Worm (Caenorhabditis elegans) whole organism, L4 larva: ENCODE measurements around the gene Y43C5A.4.

ENCODE experiments used
- F37D6.2 ChIP-seq: sonication (generic microtip); optimal IDR thresholded peaks from 2 replicates; lab custom pipeline; 2016; ENCODE audit warnings: mild to moderate bottlenecking, missing genetic modification characterization, missing compliant biosample characterization
- R02D3.7 ChIP-seq: fragments of 150-350 bp; sonication (generic microtip); optimal IDR thresholded peaks from 3 replicates; lab custom pipeline; 2014; ENCODE audit warnings: missing biosample characterization, missing genetic modification characterization
- Y5F2A.4 ChIP-seq: fragments of 200-800 bp; sonication (Bioruptor generic); optimal IDR thresholded peaks from 2 replicates; lab custom pipeline; 2018; ENCODE audit warnings: mild to moderate bottlenecking, missing genetic modification characterization, missing compliant biosample characterization
- aha-1 ChIP-seq: fragments of 150-350 bp; peaks from one replicate; lab custom pipeline; 2014; ENCODE audit warnings: missing biosample characterization, missing genetic modification characterization
- ama-1 ChIP-seq: fragments of 150-350 bp; optimal IDR thresholded peaks from 2 replicates; lab custom pipeline; 2014; ENCODE audit warnings: inconsistent platforms, mixed read lengths
- ceh-28 ChIP-seq: fragments of 150-350 bp; optimal IDR thresholded peaks from 2 replicates; lab custom pipeline; 2014; ENCODE audit warnings: missing biosample characterization, missing genetic modification reagents, missing genetic modification characterization
- daf-16 ChIP-seq, 3 experiments: sonication (generic microtip); optimal IDR thresholded peaks; 2 replicates each; lab custom pipeline; 2016 to 2017; ENCODE audit warnings: missing genetic modification characterization in 3 of 3, missing genetic modification reagents in 3 of 3, mild to moderate bottlenecking in 2 of 3, missing compliant biosample characterization in 2 of 3, missing biosample characterization in 1 of 3, moderate library complexity in 1 of 3
- daf-8 ChIP-seq: fragments of 200-800 bp; sonication (Bioruptor generic); IDR thresholded peaks from 2 replicates; pipeline ENCODE4 v1.3.6; 2022; ENCODE audit warnings: missing genetic modification characterization, missing compliant biosample characterization
- dmd-6 ChIP-seq: fragments of 200-800 bp; sonication (Bioruptor generic); IDR thresholded peaks from 2 replicates; pipeline ENCODE4 v1.3.6; 2022; ENCODE audit warnings: missing genetic modification reagents, missing genetic modification characterization, missing compliant biosample characterization
- dmd-9 ChIP-seq: fragments of 200-800 bp; sonication (Bioruptor generic); IDR thresholded peaks from 2 replicates; pipeline ENCODE4 v1.3.6; 2022; ENCODE audit warnings: missing genetic modification reagents, missing genetic modification characterization, missing compliant biosample characterization
- dpl-1 ChIP-seq: fragments of 150-350 bp; optimal IDR thresholded peaks from 2 replicates; lab custom pipeline; 2014; ENCODE audit warnings: missing biosample characterization, missing genetic modification reagents, missing genetic modification characterization
- duxl-1 ChIP-seq: sonication (generic microtip); optimal IDR thresholded peaks from 2 replicates; lab custom pipeline; 2016; ENCODE audit warnings: mild to moderate bottlenecking, missing genetic modification characterization, moderate library complexity, missing compliant biosample characterization; ENCODE audit not compliant: poor library complexity
- dve-1 ChIP-seq: sonication (generic microtip); optimal IDR thresholded peaks from 2 replicates; lab custom pipeline; 2017; ENCODE audit warnings: antibody characterized with exemption, mild to moderate bottlenecking, missing genetic modification characterization, missing compliant biosample characterization; ENCODE audit not compliant: insufficient read depth
- egl-43 ChIP-seq: fragments of 200-800 bp; sonication (Bioruptor generic); IDR thresholded peaks from 2 replicates; pipeline ENCODE4 v1.3.6; 2022; ENCODE audit warnings: missing genetic modification reagents, missing genetic modification characterization, missing compliant biosample characterization
- hlh-11 ChIP-seq: fragments of 200-800 bp; sonication (Bioruptor generic); optimal IDR thresholded peaks from 2 replicates; lab custom pipeline; 2018; ENCODE audit warnings: mild to moderate bottlenecking, missing genetic modification characterization, missing compliant biosample characterization
- hlh-30 ChIP-seq: sonication (generic microtip); optimal IDR thresholded peaks from 2 replicates; lab custom pipeline; 2017; ENCODE audit warnings: antibody characterized with exemption, mild to moderate bottlenecking, missing genetic modification characterization, missing compliant biosample characterization; ENCODE audit not compliant: insufficient read depth
- lin-1 ChIP-seq: fragments of 200-800 bp; sonication (Bioruptor generic); IDR thresholded peaks from 2 replicates; pipeline ENCODE4 v1.3.6; 2022; ENCODE audit warnings: missing genetic modification reagents, missing genetic modification characterization, missing compliant biosample characterization
- lin-13 ChIP-seq: fragments of 150-350 bp; optimal IDR thresholded peaks from 2 replicates; lab custom pipeline; 2014; ENCODE audit warnings: missing biosample characterization, missing genetic modification reagents, missing genetic modification characterization
- lin-15B ChIP-seq: fragments of 150-350 bp; sonication (generic microtip); optimal IDR thresholded peaks from 3 replicates; lab custom pipeline; 2014; ENCODE audit warnings: missing biosample characterization, missing genetic modification characterization
- lin-29 ChIP-seq: fragments of 200-800 bp; sonication (Bioruptor generic); IDR thresholded peaks from 2 replicates; pipeline ENCODE4 v1.3.6; 2022; ENCODE audit warnings: missing genetic modification reagents, missing genetic modification characterization, missing compliant biosample characterization
- lin-38 ChIP-seq: fragments of 200-800 bp; sonication (Bioruptor generic); IDR thresholded peaks from 2 replicates; pipeline ENCODE4 v1.3.6; 2022; ENCODE audit warnings: missing genetic modification reagents, missing genetic modification characterization, missing compliant biosample characterization
- lin-39 ChIP-seq: fragments of 150-350 bp; optimal IDR thresholded peaks from 2 replicates; lab custom pipeline; 2014; ENCODE audit warnings: missing biosample characterization, missing genetic modification reagents, missing genetic modification characterization
- lsy-2 ChIP-seq, 2 experiments: fragments of 150-350 bp in 1 of 2; sonication (generic microtip) in 1 of 2; optimal IDR thresholded peaks; 2 replicates each; lab custom pipeline; 2014 to 2017; ENCODE audit warnings: missing biosample characterization in 2 of 2, missing genetic modification characterization in 2 of 2
- madf-5 ChIP-seq, 2 experiments: fragments of 200-800 bp; sonication (Bioruptor generic); IDR thresholded peaks; 2 replicates each; pipeline ENCODE4 v1.3.6; 2022; ENCODE audit warnings: missing compliant biosample characterization in 2 of 2, missing genetic modification characterization in 2 of 2
- madf-9 ChIP-seq: fragments of 200-800 bp; sonication (Bioruptor generic); conservative IDR thresholded peaks from 2 replicates; pipeline ENCODE4 v1.3.6; 2022; ENCODE audit warnings: missing genetic modification reagents, missing genetic modification characterization, missing compliant biosample characterization
- nhr-10 ChIP-seq: fragments of 150-350 bp; optimal IDR thresholded peaks from 2 replicates; lab custom pipeline; 2014; ENCODE audit warnings: missing biosample characterization, missing genetic modification characterization
- nhr-237 ChIP-seq: sonication (generic microtip); optimal IDR thresholded peaks from 2 replicates; lab custom pipeline; 2017; ENCODE audit warnings: missing biosample characterization, missing genetic modification characterization
- nhr-25 ChIP-seq: sonication (generic microtip); optimal IDR thresholded peaks from 2 replicates; lab custom pipeline; 2017; ENCODE audit warnings: missing genetic modification characterization, mild to moderate bottlenecking, missing compliant biosample characterization, antibody characterized with exemption, moderate library complexity, borderline replicate concordance; ENCODE audit not compliant: insufficient read depth
- nhr-28 ChIP-seq: fragments of 150-350 bp; optimal IDR thresholded peaks from 2 replicates; lab custom pipeline; 2014; ENCODE audit warnings: missing biosample characterization, missing genetic modification characterization
- nhr-48 ChIP-seq: sonication (generic microtip); optimal IDR thresholded peaks from 2 replicates; lab custom pipeline; 2016; ENCODE audit warnings: mild to moderate bottlenecking, missing genetic modification characterization, missing compliant biosample characterization
- nhr-6 ChIP-seq: fragments of 150-350 bp; optimal IDR thresholded peaks from 2 replicates; lab custom pipeline; 2014; ENCODE audit warnings: missing biosample characterization, missing genetic modification characterization
- nhr-77 ChIP-seq: fragments of 150-350 bp; optimal IDR thresholded peaks from 2 replicates; lab custom pipeline; 2014; ENCODE audit warnings: missing biosample characterization, missing genetic modification characterization
- pha-4 ChIP-seq, 2 experiments: fragments of 150-350 bp in 1 of 2; fragments of 200-800 bp in 1 of 2; sonication (Bioruptor generic) in 1 of 2; IDR thresholded peaks in 1 of 2; optimal IDR thresholded peaks in 1 of 2; 2 replicates each; pipeline versions ENCODE4 v1.3.6 to Lab custom; 2014 to 2022; ENCODE audit warnings: missing genetic modification characterization in 2 of 2, missing genetic modification reagents in 2 of 2, missing biosample characterization in 1 of 2, missing compliant biosample characterization in 1 of 2
- php-3 ChIP-seq: fragments of 200-800 bp; sonication (Bioruptor generic); IDR thresholded peaks from 2 replicates; pipeline ENCODE4 v1.3.6; 2022; ENCODE audit warnings: missing genetic modification reagents, missing genetic modification characterization, missing compliant biosample characterization
- saeg-2 ChIP-seq: fragments of 200-800 bp; sonication (Bioruptor generic); IDR thresholded peaks from 2 replicates; pipeline ENCODE4 v1.3.6; 2022; ENCODE audit warnings: missing genetic modification reagents, missing genetic modification characterization, missing compliant biosample characterization
- set-16 ChIP-seq: fragments of 200-800 bp; sonication (Bioruptor generic); IDR thresholded peaks from 2 replicates; pipeline ENCODE4 v1.3.6; 2022; ENCODE audit warnings: missing genetic modification reagents, missing genetic modification characterization, missing compliant biosample characterization
- skn-1 ChIP-seq: fragments of 150-350 bp; optimal IDR thresholded peaks from 2 replicates; lab custom pipeline; 2014; ENCODE audit warnings: missing biosample characterization, missing genetic modification characterization
- snpc-4 ChIP-seq: fragments of 150-350 bp; optimal IDR thresholded peaks from 2 replicates; lab custom pipeline; 2014; ENCODE audit warnings: missing biosample characterization, missing genetic modification characterization
- tra-1 ChIP-seq: fragments of 200-800 bp; sonication (Bioruptor generic); IDR thresholded peaks from 2 replicates; pipeline ENCODE4 v1.3.6; 2022; ENCODE audit warnings: missing genetic modification reagents, missing genetic modification characterization, missing compliant biosample characterization
- unc-62 ChIP-seq, 3 experiments: fragments of 150-350 bp in 1 of 3; sonication (generic microtip); optimal IDR thresholded peaks in 2 of 3; peaks in 1 of 3; 1 replicate in 1 of 3; 2 replicates in 2 of 3; lab custom pipeline; 2014 to 2017; ENCODE audit warnings: missing biosample characterization in 3 of 3, missing genetic modification characterization in 3 of 3, missing genetic modification reagents in 3 of 3, missing genotype in 1 of 3
- zag-1 ChIP-seq: fragments of 150-350 bp; optimal IDR thresholded peaks from 2 replicates; lab custom pipeline; 2014; ENCODE audit warnings: missing biosample characterization, missing genetic modification characterization

Gene Y43C5A.4

DNA sequence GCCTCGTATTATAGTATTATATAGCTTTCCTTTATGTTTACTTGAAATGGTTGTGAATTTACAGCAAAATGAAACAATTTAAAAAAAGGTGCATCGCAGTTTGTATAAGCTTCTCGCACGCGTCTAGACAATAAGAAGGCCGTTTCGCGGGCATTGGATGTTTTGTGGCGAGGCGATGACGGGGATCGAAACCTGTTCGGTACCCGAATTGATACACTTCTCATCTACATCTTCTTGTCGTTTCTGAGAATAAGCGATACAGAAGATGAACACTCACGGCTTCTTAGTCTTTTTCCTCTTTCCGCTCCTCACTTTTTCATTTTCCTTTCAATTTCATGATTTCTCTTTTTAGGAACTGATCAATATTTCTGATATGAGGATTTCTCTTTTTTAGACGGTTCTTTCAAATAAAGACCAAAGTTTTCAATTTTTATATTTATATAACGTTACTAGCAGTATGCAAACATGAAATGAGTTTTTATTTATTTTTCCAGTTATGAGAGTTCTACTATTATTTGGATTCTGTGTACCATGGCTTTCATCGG, 32.1 kb upstream of the Y43C5A.4 start, which contains the start of gene F01G10.10 (continued):
- peak; percentile 42; the same call in 1 of the 2 replicates for TF ChIP-seq egl-43 (GFP tag; lab: Robert Waterston, UW)

DNA sequence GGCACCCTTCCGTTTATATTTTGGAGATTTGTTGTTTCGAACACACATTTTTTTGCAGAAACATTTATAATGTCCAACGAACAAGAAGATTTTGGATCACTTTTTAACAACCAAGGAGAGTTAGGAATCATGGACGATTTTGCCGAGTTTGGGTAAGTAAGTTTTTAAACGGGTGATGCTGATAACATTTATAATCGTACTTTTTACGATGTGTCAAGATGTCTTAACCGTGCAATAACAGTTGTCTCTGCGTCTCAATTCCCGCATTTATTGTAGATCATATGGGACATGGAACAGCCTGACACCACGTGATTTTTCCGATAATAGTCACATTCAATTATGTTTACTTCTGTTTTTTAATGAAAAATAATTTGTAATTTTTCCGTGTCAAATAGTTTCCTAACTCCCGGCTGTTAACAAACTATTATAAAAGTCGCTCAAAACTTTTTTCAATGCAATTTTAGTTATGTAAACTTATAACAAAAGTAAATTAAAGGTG, 27.2 kb upstream of the Y43C5A.4 start, which contains the start of gene daf-14:
Gene daf-14, plus strand, starts transcription at position 51 of the 499 bp plus-strand sequence.
- peak; percentile 49; the same call in 1 of the 2 replicates for TF ChIP-seq php-3 (GFP tag; lab: Robert Waterston, UW)
- TF ChIP-seq dve-1 (tag; lab: Kevin White, UChicago) = peak; percentile 77
- TF ChIP-seq nhr-48 = peak; percentile 20
- peak; percentile 15 for TF ChIP-seq dpl-1
- no peak for TF ChIP-seq ceh-28
- peak in 1 of 2 experiments; percentile 12 for TF ChIP-seq unc-62 (GFP tag; optimal IDR thresholded peaks at IDR 0.05 in 1 of 2; lab: Kevin White, UChicago)
- no peak for TF ChIP-seq unc-62 (tag; optimal IDR thresholded peaks at IDR 0.05; lab: Kevin White, UChicago)
- TF ChIP-seq snpc-4 = no peak
- no peak for TF ChIP-seq daf-16 (GFP tag; optimal IDR thresholded peaks at IDR 0.05; lab: Kevin White, UChicago)
- TF ChIP-seq daf-16 (tag; optimal IDR thresholded peaks at IDR 0.05; lab: Kevin White, UChicago) = peak; percentile 82
- TF ChIP-seq nhr-28 = peak; percentile 50
- no peak for TF ChIP-seq F37D6.2 (tag; lab: Kevin White, UChicago)
- TF ChIP-seq hlh-30 = peak; percentile 81
- TF ChIP-seq lsy-2 (tag; optimal IDR thresholded peaks at IDR 0.05; lab: Kevin White, UChicago) = peak in 1 of 2 experiments; percentile 33
- no peak for TF ChIP-seq lin-29 (GFP tag; lab: Robert Waterston, UW)
- TF ChIP-seq aha-1 (tag; lab: Kevin White, UChicago) = peak; percentile 74
- TF ChIP-seq duxl-1 (tag; lab: Kevin White, UChicago) = peak; percentile 25
- TF ChIP-seq nhr-77 = peak; percentile 30
- TF ChIP-seq hlh-11 (tag; lab: Kevin White, UChicago) = peak; percentile 65
- TF ChIP-seq dmd-6 = peak; percentile 52

DNA sequence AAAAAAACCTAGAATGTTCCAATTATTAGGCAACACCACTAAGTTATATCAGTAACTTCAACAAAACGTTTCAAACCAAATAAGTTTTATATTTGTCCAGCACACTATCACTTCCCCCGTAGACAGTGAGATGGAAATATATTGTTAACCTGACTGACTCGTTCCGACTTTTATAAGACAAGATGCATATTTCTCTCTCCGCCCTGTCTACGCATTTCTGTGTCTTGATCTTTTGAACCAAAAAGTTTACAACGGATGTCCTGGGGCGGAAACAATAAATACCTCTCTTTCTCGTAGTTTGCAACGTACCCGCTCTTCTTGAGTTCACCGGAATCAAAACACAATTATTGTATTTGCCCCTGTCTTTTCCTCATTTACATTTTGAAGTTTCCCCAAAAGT, 26.6 kb upstream of the Y43C5A.4 start:
- TF ChIP-seq unc-62 (GFP tag; optimal IDR thresholded peaks at IDR 0.05 in 1 of 2; lab: Kevin White, UChicago) (no peak), unc-62 (tag; optimal IDR thresholded peaks at IDR 0.05; lab: Kevin White, UChicago) (no peak), nhr-10 (tag; lab: Kevin White, UChicago) (no peak), lin-38 (GFP tag; lab: Robert Waterston, UW) (no peak), Y5F2A.4 (no peak), php-3 (GFP tag; lab: Robert Waterston, UW) (no peak), tra-1 (GFP tag; lab: Robert Waterston, UW) (no peak), nhr-25 (tag; lab: Kevin White, UChicago) (no peak), daf-16 (GFP tag; optimal IDR thresholded peaks at IDR 0.05; lab: Kevin White, UChicago) (no peak), daf-16 (tag; optimal IDR thresholded peaks at IDR 0.05; lab: Kevin White, UChicago) (peak; percentile 33), nhr-28 (peak; percentile 27), aha-1 (tag; lab: Kevin White, UChicago) (no peak), set-16 (no peak), daf-8 (GFP tag; lab: Robert Waterston, UW) (no peak), skn-1 (no peak), snpc-4 (no peak)
- TF ChIP-seq, all 104 proteins: peak for 2

DNA sequence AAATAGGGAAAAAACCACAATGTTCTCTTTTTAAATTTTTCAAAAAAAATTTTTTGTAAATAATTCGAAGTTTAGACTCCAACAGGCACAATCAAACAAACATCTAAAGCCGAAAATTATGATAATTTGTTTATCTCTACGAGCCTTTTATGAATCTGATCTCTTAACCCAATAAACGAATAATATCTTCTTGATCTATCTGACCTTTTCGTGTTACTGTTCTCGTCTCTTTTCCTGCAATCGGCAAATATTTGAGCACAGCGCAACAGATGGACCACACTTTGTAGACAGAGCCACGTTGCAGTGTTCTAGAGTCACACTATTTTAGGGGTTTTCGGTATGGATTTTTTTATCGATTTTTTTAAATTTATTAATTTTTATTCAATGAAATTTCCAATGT, 26.1 kb upstream of the Y43C5A.4 start:
- TF ChIP-seq aha-1 (tag; lab: Kevin White, UChicago) (peak; percentile 6), madf-5 (GFP tag; IDR thresholded peaks at IDR 0.05; lab: Robert Waterston, UW) (no peak), zag-1 (tag; lab: Kevin White, UChicago) (no peak), hlh-30 (no peak)

DNA sequence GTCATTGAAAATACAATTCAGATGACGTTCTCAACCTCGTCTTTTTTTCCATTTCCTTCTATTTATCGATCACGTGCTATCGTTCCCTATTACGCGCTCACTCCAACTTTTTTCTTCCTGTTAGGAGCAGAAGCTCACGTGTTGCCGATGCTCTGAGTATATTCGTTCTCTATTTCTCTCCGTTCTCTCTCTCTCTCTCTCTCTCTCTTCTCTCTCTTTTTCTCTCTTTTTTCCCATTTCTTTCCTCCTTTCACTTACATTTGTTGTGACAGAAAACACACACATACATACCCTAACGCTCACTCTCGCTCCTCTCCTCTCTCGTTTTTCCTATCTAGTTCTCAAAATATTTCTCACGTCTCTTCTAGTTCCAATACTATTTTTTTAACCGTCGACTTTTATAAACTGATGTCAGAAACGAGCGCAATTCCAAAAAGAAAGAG, 25.4 kb upstream of the Y43C5A.4 start:
- TF ChIP-seq dmd-9 = no peak
- peak; percentile 56 for TF ChIP-seq lin-13 (GFP tag; lab: Kevin White, UChicago)
- no peak for TF ChIP-seq lin-39
- TF ChIP-seq nhr-10 (tag; lab: Kevin White, UChicago) = peak; percentile 79
- 0 out of 2 replicates have a peak, but pooled peaks have one; percentile 56 for TF ChIP-seq saeg-2 (GFP tag; lab: Robert Waterston, UW)
- TF ChIP-seq madf-9 = no peak
- TF ChIP-seq nhr-6 (tag; lab: Kevin White, UChicago) = peak; percentile 67
- TF ChIP-seq ama-1 (lab: Kevin White, UChicago) = no peak
- TF ChIP-seq R02D3.7 (tag; lab: Kevin White, UChicago) = no peak
- TF ChIP-seq nhr-237 (tag; lab: Kevin White, UChicago) = no peak
- TF ChIP-seq lin-15B = no peak
- peak; percentile 79 for TF ChIP-seq lin-1
- TF ChIP-seq skn-1 = no peak
- TF ChIP-seq pha-4 (GFP tag; IDR thresholded peaks at IDR 0.05; lab: Robert Waterston, UW) = peak; percentile 88
- TF ChIP-seq pha-4 (tag; optimal IDR thresholded peaks at IDR 0.05; lab: Kevin White, UChicago) = peak; percentile 66
